Worm (Caenorhabditis elegans): ENCODE measurements around the gene F56D2.5.

- TF ChIP-seq ama-1 (optimal IDR thresholded peaks at IDR 0.05): no peak
- TF ChIP-seq ceh-13 (GFP tag; optimal IDR thresholded peaks at IDR 0.05): no peak
- no peak for TF ChIP-seq ets-7 (tag; optimal IDR thresholded peaks at IDR 0.05)
- no peak for TF ChIP-seq B0310.2 (tag; optimal IDR thresholded peaks at IDR 0.05)
- no peak for TF ChIP-seq hnd-1 (tag; optimal IDR thresholded peaks at IDR 0.05)
These were observed 16.4 kb downstream of the F56D2.5 start, which contains the start of gene mlc-3 for ce11 chrIII:5564799-5565198.

All from whole organism, early embryonic.